Worm (Caenorhabditis elegans): ENCODE results near the gene F31F4.1.

- TF ChIP-seq ceh-13 (GFP tag; optimal IDR thresholded peaks at IDR 0.05): no peak
- TF ChIP-seq pes-1 (GFP tag; IDR thresholded peaks at IDR 0.05): no peak
- TF ChIP-seq tbx-37 (GFP tag; conservative IDR thresholded peaks at IDR 0.05): no peak
- no peak for TF ChIP-seq flt-1 (GFP tag; IDR thresholded peaks at IDR 0.05)
- TF ChIP-seq tra-4 (tag; optimal IDR thresholded peaks at IDR 0.05): no peak
- no peak for TF ChIP-seq tbx-11 (GFP tag; IDR thresholded peaks at IDR 0.05)
These were observed 29.5 kb upstream of the F31F4.1 start, which contains the start of gene srj-6 for ce11 chrV:654402-654801.
